Fruit fly (Drosophila melanogaster) whole organism: ENCODE data around the gene Jwa.

Experiments used
- CG8478 ChIP-seq: fragments of >200 bp; optimal IDR thresholded peaks from 2 replicates; lab custom pipeline; 2018; ENCODE audit warnings: inconsistent platforms
- Dll ChIP-seq: fragments of >200 bp; optimal IDR thresholded peaks from 2 replicates; lab custom pipeline; 2017
- EcR ChIP-seq, 2 experiments: fragments of >200 bp; optimal IDR thresholded peaks; 2 replicates each; lab custom pipeline; 2017; ENCODE audit warnings: missing biosample characterization in 2 of 2, missing genetic modification characterization in 2 of 2, missing genetic modification reagents in 2 of 2
- pan ChIP-seq: fragments of >200 bp; optimal IDR thresholded peaks from 2 replicates; lab custom pipeline; 2017
- psq ChIP-seq: fragments of >200 bp; optimal IDR thresholded peaks from 2 replicates; lab custom pipeline; 2017
- usp ChIP-seq: fragments of >200 bp; optimal IDR thresholded peaks from 2 replicates; lab custom pipeline; 2017; ENCODE audit warnings: missing biosample characterization, missing genetic modification characterization, mixed read lengths

- TF ChIP-seq psq (no peak), EcR (GFP tag; optimal IDR thresholded peaks at IDR 0.05; lab: Kevin White, UChicago) (no peak), pan (lab: Kevin White, UChicago) (no peak), CG8478 (lab: Kevin White, UChicago) (no peak), Dll (lab: Kevin White, UChicago) (no peak), usp (GFP tag; lab: Kevin White, UChicago) (no peak)
These were observed 2.6 kb downstream of the Jwa start, which contains the start of the genes CG10376 and CG10343 for dm6 chr2L:18702721-18703488.
